Fruit fly (Drosophila melanogaster): Measurements from ENCODE around the gene Syn.

Syn gene

dm6 chr3R:10161163-10161562, 29.3 kb upstream of the Syn start, which contains the start of gene CG6254 (continued):
- TF ChIP-seq zfh2 (GFP tag; optimal IDR thresholded peaks at IDR 0.05) = peak; percentile 50
- TF ChIP-seq fd3F (GFP tag; optimal IDR thresholded peaks at IDR 0.05) = peak; percentile 23
- peak; percentile 10 for TF ChIP-seq NK7.1 (GFP tag; optimal IDR thresholded peaks at IDR 0.05)
- TF ChIP-seq unc-4 (GFP tag; IDR thresholded peaks at IDR 0.05; ENCODE audit: partially characterized antibody) = 0 out of 2 replicates have a peak, but pooled peaks have one; percentile 30
- TF ChIP-seq bsh (GFP tag; optimal IDR thresholded peaks at IDR 0.05) = peak in 1 of 2 experiments; percentile 22
- TF ChIP-seq vfl (GFP tag; optimal IDR thresholded peaks at IDR 0.05) = peak; percentile 25
- TF ChIP-seq HmgZ (tag; optimal IDR thresholded peaks at IDR 0.05) = peak; percentile 58
- TF ChIP-seq CG16813 (GFP tag; IDR thresholded peaks at IDR 0.05; ENCODE audit: partially characterized antibody) = peak; percentile 32; the same call in 1 of the 3 replicates
- TF ChIP-seq caup (GFP tag; optimal IDR thresholded peaks at IDR 0.05; ENCODE audit: severe bottlenecking) = no peak
- TF ChIP-seq CG12744 (GFP tag; optimal IDR thresholded peaks at IDR 0.05) = peak; percentile 48
- TF ChIP-seq repo (GFP tag; optimal IDR thresholded peaks at IDR 0.05) = peak; percentile 33
- TF ChIP-seq gcm2 (GFP tag; optimal IDR thresholded peaks at IDR 0.05) = no peak
- TF ChIP-seq phol (tag; optimal IDR thresholded peaks at IDR 0.05) = peak; percentile 44
- no peak for TF ChIP-seq mld (GFP tag; IDR thresholded peaks at IDR 0.05; ENCODE audit: partially characterized antibody)
- TF ChIP-seq CG4707 (GFP tag; optimal IDR thresholded peaks at IDR 0.05) = no peak
- TF ChIP-seq mirr (GFP tag; optimal IDR thresholded peaks at IDR 0.05) = peak; percentile 29
- peak; percentile 14 for TF ChIP-seq CG10462 (GFP tag; optimal IDR thresholded peaks at IDR 0.05)
- TF ChIP-seq CG12155 (GFP tag; optimal IDR thresholded peaks at IDR 0.05) = peak; percentile 28
- TF ChIP-seq CG11085 (GFP tag; IDR thresholded peaks at IDR 0.05) = no peak
- TF ChIP-seq CG14050 (GFP tag; IDR thresholded peaks at IDR 0.05) = no peak; the same call in 2 of the 3 replicates
- TF ChIP-seq ham (GFP tag; IDR thresholded peaks at IDR 0.05) = no peak
- peak; percentile 100 for TF ChIP-seq CG7928 (GFP tag; optimal IDR thresholded peaks at IDR 0.05)
- peak; percentile 66 for TF ChIP-seq Bgb (GFP tag; IDR thresholded peaks at IDR 0.05; ENCODE audit: partially characterized antibody)
- no peak for TF ChIP-seq maf-S (GFP tag; optimal IDR thresholded peaks at IDR 0.05)
- no peak for TF ChIP-seq dan (GFP tag; IDR thresholded peaks at IDR 0.05)
- TF ChIP-seq CG14441 (GFP tag; IDR thresholded peaks at IDR 0.05) = peak; percentile 34; the same call in 1 of the 2 replicates
- TF ChIP-seq wor (GFP tag; IDR thresholded peaks at IDR 0.05) = no peak
- no peak for TF ChIP-seq CG15011 (GFP tag; optimal IDR thresholded peaks at IDR 0.05)
- no peak for TF ChIP-seq CG9437 (GFP tag; optimal IDR thresholded peaks at IDR 0.05)
- peak; percentile 36 for TF ChIP-seq CG3995 (GFP tag; optimal IDR thresholded peaks at IDR 0.05)
- peak; percentile 15 for TF ChIP-seq CG3163 (GFP tag; optimal IDR thresholded peaks at IDR 0.05)
- 0 out of 2 replicates have a peak, but pooled peaks have one; percentile 15 for TF ChIP-seq al (GFP tag; IDR thresholded peaks at IDR 0.05)
- TF ChIP-seq chif (GFP tag; optimal IDR thresholded peaks at IDR 0.05) = peak in 1 of 2 experiments; percentile 33
- TF ChIP-seq CG11696 (GFP tag; IDR thresholded peaks at IDR 0.05) = no peak
- no peak for TF ChIP-seq schlank (tag; optimal IDR thresholded peaks at IDR 0.05)
- TF ChIP-seq CG3281 (GFP tag; optimal IDR thresholded peaks at IDR 0.05) = peak; percentile 100
- peak; percentile 61 for TF ChIP-seq Blimp-1 (GFP tag; optimal IDR thresholded peaks at IDR 0.05)
- TF ChIP-seq bbx (GFP tag; IDR thresholded peaks at IDR 0.05; ENCODE audit: partially characterized antibody) = 0 out of 2 replicates have a peak, but pooled peaks have one; percentile 15
- TF ChIP-seq abd-A (tag; optimal IDR thresholded peaks at IDR 0.05) = no peak
- peak; percentile 28 for TF ChIP-seq CG17802 (tag; optimal IDR thresholded peaks at IDR 0.05)
- TF ChIP-seq CG2199 (GFP tag; IDR thresholded peaks at IDR 0.05) = peak; percentile 55; the same call in 1 of the 3 replicates
- peak; percentile 12 for TF ChIP-seq pnt (GFP tag; optimal IDR thresholded peaks at IDR 0.05)
- peak; percentile 45 for TF ChIP-seq CG12391 (tag; optimal IDR thresholded peaks at IDR 0.05)
- TF ChIP-seq esg (GFP tag; conservative IDR thresholded peaks at IDR 0.05) = no peak
- TF ChIP-seq CG8478 (optimal IDR thresholded peaks at IDR 0.05) = no peak
- TF ChIP-seq Ets65A (GFP tag) = peak; percentile 91
- TF ChIP-seq pb (GFP tag; optimal IDR thresholded peaks at IDR 0.05) = peak; percentile 27
- peak; percentile 34 for TF ChIP-seq Sry-δ (GFP tag; optimal IDR thresholded peaks at IDR 0.05)
- TF ChIP-seq Side (GFP tag; optimal IDR thresholded peaks at IDR 0.05) = peak; percentile 0
- peak; percentile 22; the same call in 1 of the 2 replicates for TF ChIP-seq sna (GFP tag; IDR thresholded peaks at IDR 0.05; ENCODE audit: partially characterized antibody)

Data from whole organism, embryonic.